Worm (Caenorhabditis elegans) whole organism, midembryonic: ENCODE data around the gene gly-7.

ENCODE experiments used
- T22C8.4 ChIP-seq: fragments of 200-800 bp; sonication (Bioruptor generic); IDR thresholded peaks from 2 replicates; pipeline ENCODE4 v1.3.6; 2022; ENCODE audit warnings: missing genetic modification characterization, missing compliant biosample characterization
- cog-1 ChIP-seq: sonication (generic microtip); optimal IDR thresholded peaks from 2 replicates; lab custom pipeline; 2016; ENCODE audit warnings: missing genetic modification characterization, missing compliant biosample characterization
- flt-1 ChIP-seq: fragments of 200-800 bp; sonication (Bioruptor generic); IDR thresholded peaks from 2 replicates; pipeline ENCODE4 v1.3.6; 2022; ENCODE audit warnings: missing genetic modification characterization, missing compliant biosample characterization
- klf-2 ChIP-seq: fragments of 200-800 bp; sonication (Bioruptor generic); conservative IDR thresholded peaks from 2 replicates; pipeline ENCODE4 v1.3.6; 2022; ENCODE audit warnings: missing genetic modification reagents, missing genetic modification characterization, missing compliant biosample characterization
- med-1 ChIP-seq: sonication (generic microtip); optimal IDR thresholded peaks from 2 replicates; lab custom pipeline; 2017; ENCODE audit warnings: missing genetic modification characterization, mild to moderate bottlenecking, missing compliant biosample characterization, antibody characterized with exemption, missing genetic modification reagents; ENCODE audit not compliant: insufficient read depth
- ref-1 ChIP-seq: fragments of 200-800 bp; sonication (Bioruptor generic); conservative IDR thresholded peaks from 2 replicates; pipeline ENCODE4 v1.3.6; 2022; ENCODE audit warnings: missing genetic modification reagents, missing genetic modification characterization, missing compliant biosample characterization
- tab-1 ChIP-seq: fragments of 200-800 bp; sonication (Bioruptor generic); IDR thresholded peaks from 2 replicates; pipeline ENCODE4 v1.3.6; 2022; ENCODE audit warnings: missing genetic modification characterization, missing compliant biosample characterization
- ztf-23 ChIP-seq: fragments of 200-800 bp; sonication (Bioruptor generic); IDR thresholded peaks from 2 replicates; pipeline ENCODE4 v1.3.6; 2022; ENCODE audit warnings: missing genetic modification reagents, missing genetic modification characterization, missing compliant biosample characterization
- ztf-29 ChIP-seq: fragments of 200-800 bp; sonication (Bioruptor generic); IDR thresholded peaks from 2 replicates; pipeline ENCODE4 v1.3.6; 2022; ENCODE audit warnings: missing genetic modification reagents, missing genetic modification characterization, missing compliant biosample characterization

Gene gly-7

DNA sequence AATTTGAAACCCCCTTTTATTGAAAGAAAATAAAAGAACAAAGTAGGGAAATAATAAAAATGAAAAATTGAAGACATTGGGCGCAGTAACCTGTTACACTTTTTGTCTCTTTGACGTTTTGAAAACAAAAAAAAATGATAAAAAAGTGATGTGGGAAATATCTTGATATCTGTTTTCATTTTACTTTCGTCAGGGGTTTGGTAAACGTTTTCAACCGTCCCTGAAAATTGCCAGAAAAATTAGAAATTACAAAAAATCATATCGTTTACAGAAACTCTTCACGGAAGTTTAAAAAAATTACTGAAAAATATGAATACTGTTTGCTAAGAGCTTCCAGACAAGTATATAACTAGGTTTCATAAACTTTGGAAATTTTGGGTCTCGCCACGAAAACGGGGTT lies 42.0 kb downstream of the gly-7 start, which contains the start of gene F36H9.4:
Gene F36H9.4, minus strand, starts transcription at position 101 of the 400 bp plus-strand sequence.
- no peak for TF ChIP-seq ztf-23
- no peak for TF ChIP-seq tab-1 (GFP tag; lab: Robert Waterston, UW)
- TF ChIP-seq klf-2 (GFP tag; lab: Robert Waterston, UW): no peak
- no peak for TF ChIP-seq T22C8.4 (GFP tag; lab: Robert Waterston, UW)
- TF ChIP-seq med-1 (GFP tag; lab: Kevin White, UChicago): no peak

DNA sequence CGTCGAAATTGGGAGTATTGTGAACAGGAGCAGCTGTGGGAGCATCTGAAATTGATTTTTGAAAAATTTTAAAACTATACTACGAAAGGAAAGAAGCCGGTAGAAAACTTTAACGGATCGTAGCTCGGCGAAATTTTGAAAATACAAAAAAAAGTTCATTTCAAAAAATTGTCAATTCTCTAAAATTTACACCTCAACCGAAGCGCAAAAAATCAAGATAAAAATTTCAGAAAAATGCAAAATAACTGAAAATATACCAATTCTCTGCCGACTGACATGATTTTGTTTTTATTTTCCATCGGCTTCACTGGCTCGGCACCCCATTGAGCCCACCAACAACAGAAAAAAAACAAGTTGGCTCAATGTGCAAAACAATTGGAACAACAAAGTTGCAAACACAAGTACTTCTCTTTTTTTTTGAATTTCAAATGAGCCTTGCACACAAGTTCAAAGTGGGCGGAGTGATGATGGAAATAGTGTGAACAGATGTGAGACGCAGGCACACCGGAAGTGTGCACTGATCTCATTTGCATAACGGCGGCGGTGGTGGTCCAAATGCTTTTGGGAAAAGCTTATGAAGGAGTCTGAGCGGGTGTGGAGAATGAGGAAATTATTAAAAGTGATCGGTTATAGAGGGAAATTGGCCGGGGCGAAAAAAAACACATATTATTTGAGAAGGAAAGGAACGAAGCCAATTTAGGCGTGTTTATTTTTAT lies 46.1 kb downstream of the gly-7 start, which contains the start of gene F36H9.7:
Gene F36H9.7, minus strand, starts transcription at position 51 of the 716 bp plus-strand sequence.
- TF ChIP-seq tab-1 (GFP tag; lab: Robert Waterston, UW) (no peak), ztf-23 (no peak), med-1 (GFP tag; lab: Kevin White, UChicago) (no peak), ref-1 (no peak), ztf-29 (no peak), T22C8.4 (GFP tag; lab: Robert Waterston, UW) (no peak), flt-1 (GFP tag; lab: Robert Waterston, UW) (no peak), cog-1 (no peak), klf-2 (GFP tag; lab: Robert Waterston, UW) (no peak)

DNA sequence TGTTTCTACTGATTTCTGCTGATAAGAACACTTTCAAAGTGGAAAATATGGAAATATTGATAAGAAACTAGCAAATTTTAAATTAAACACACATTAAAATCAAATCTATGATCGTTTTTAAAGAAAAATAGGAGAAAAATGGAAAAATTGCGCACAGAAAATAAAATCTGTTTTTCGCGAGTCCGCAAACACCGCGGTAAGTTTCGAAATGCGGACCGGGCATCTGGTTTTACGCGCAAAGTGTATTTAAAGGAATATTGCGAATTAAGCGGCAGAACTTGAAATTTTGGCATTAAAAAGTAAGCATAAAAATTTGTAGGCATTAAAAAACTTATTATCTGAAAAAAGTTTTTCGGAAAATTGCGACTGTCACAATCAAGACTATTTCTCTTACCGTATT lies 48.0 kb downstream of the gly-7 start:
- TF ChIP-seq ref-1 (no peak), tab-1 (GFP tag; lab: Robert Waterston, UW) (no peak), ztf-29 (no peak), ztf-23 (no peak), cog-1 (no peak), flt-1 (GFP tag; lab: Robert Waterston, UW) (no peak), T22C8.4 (GFP tag; lab: Robert Waterston, UW) (no peak), med-1 (GFP tag; lab: Kevin White, UChicago) (no peak), klf-2 (GFP tag; lab: Robert Waterston, UW) (no peak)

DNA sequence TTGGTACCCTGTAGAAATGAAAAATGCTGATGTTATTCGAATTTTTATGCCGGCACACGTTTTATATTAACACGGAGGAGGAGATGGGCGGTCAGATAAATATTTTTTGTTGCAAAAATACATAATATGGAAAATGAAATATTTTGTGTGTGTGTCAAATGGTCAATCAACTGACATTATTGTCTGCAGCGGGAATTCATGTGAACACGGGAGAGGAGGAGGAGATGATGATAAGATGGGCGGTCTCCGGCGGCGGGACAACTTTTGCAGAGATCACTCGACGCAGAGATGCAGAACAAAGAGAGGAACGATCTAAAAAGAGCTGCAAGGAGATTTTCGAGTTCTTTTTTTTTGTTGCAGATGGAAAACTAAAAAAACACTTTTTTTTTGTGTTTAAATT lies 49.4 kb downstream of the gly-7 start, which contains the start of gene dhs-13:
Gene dhs-13, minus strand, starts transcription at position 8 of the 400 bp plus-strand sequence.
- no peak for TF ChIP-seq cog-1
- no peak for TF ChIP-seq med-1 (GFP tag; lab: Kevin White, UChicago)
- no peak for TF ChIP-seq klf-2 (GFP tag; lab: Robert Waterston, UW)
- TF ChIP-seq T22C8.4 (GFP tag; lab: Robert Waterston, UW): no peak
- TF ChIP-seq flt-1 (GFP tag; lab: Robert Waterston, UW): no peak
- TF ChIP-seq ref-1: no peak
- no peak for TF ChIP-seq ztf-23
- TF ChIP-seq tab-1 (GFP tag; lab: Robert Waterston, UW): no peak
- TF ChIP-seq ztf-29: no peak

DNA sequence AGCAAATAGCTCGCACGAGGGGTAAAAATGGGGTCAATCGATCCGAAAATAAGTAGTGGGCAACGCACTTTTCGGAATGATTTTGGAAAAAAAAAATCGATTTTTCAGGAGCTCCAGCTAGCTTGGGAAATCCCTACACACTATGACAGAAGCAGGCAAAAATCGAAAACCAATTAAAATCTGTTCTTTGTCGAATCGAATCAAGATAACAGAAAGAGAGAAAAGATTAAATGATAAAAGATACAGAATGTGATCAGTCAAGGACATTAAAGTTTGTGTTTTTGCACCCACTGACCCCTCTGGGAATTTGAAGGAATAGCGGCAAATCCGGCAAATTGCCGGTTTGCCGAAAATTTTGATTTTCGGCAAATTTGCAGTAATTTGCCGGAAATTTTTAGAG lies 53.7 kb downstream of the gly-7 start:
- no peak for TF ChIP-seq ztf-29
- no peak for TF ChIP-seq T22C8.4 (GFP tag; lab: Robert Waterston, UW)
- TF ChIP-seq cog-1: no peak
